Worm (Caenorhabditis elegans): ENCODE data around the gene DH11.2.

- no peak for TF ChIP-seq nhr-11 (tag; optimal IDR thresholded peaks at IDR 0.05)
- TF ChIP-seq ref-2 (tag; optimal IDR thresholded peaks at IDR 0.05) = no peak
Measured at ce11 chrII:7976308-7976707, 36.3 kb upstream of the DH11.2 start, which contains the start of gene DH11.5.

All from whole organism, late embryonic.